Fruit fly (Drosophila melanogaster): ENCODE results near the gene Zmynd10.

Gene Zmynd10

DNA sequence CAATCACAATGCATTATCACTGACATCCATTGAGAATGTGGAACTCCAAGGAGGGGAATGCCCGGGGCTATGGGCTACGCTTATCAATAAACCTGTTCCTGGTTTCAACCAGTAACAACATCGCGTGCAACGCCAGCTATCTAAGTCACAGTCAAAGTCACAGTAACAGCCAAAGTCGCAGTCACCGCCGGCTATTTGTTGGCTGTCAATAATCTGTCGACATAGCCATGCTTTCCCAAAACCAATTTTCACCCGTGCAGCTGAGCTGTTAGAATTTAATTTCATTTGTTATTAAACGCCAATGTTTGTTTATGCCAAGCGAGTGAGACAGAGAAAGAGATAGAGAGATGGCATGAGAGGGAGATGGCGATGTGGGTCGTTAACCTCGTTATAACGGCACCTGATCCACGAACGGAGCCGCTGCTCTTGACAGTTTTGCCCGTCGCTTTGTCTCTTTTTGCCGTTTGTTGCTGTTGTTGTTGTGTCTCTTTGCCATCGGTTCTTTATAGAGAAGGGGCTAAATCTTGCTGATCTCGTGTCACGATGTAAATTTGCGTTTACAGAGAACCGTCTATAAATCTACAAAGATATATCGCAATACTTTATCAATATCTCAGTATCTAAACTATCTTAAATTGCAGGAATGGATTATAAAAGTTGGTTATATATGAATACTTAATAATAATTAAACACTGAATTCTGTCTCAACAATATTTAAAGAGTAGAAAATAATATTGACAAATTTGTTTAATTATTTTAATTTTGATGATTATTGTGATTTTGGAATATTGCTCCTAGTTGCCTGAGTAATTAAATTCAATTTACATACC is 6.1 kb upstream of the Zmynd10 start (continued):
- TF ChIP-seq danr (GFP tag; IDR thresholded peaks at IDR 0.05), result no peak
- TF ChIP-seq CG32767 (GFP tag; IDR thresholded peaks at IDR 0.05), result no peak
- no peak for TF ChIP-seq CG6683 (GFP tag; optimal IDR thresholded peaks at IDR 0.05)
- TF ChIP-seq CG30020 (tag; optimal IDR thresholded peaks at IDR 0.05), result no peak
- TF ChIP-seq CG10431 (GFP tag; optimal IDR thresholded peaks at IDR 0.05), result peak; percentile 33
- TF ChIP-seq Bdp1 (GFP tag; optimal IDR thresholded peaks at IDR 0.05), result no peak
- no peak for TF ChIP-seq pzg (GFP tag; optimal IDR thresholded peaks at IDR 0.05)
- TF ChIP-seq Sox100B (GFP tag; optimal IDR thresholded peaks at IDR 0.05), result peak; percentile 18
- no peak for TF ChIP-seq Nf-YC (tag; optimal IDR thresholded peaks at IDR 0.05)
- TF ChIP-seq D19B (GFP tag; optimal IDR thresholded peaks at IDR 0.05), result no peak
- TF ChIP-seq CG13424 (tag; optimal IDR thresholded peaks at IDR 0.05), result peak; percentile 10
- no peak for TF ChIP-seq bowl (GFP tag; IDR thresholded peaks at IDR 0.05)
- TF ChIP-seq ftz-f1 (GFP tag; optimal IDR thresholded peaks at IDR 0.05), result no peak
- TF ChIP-seq tio (GFP tag; optimal IDR thresholded peaks at IDR 0.05), result peak; percentile 9
- TF ChIP-seq ATbp (GFP tag; optimal IDR thresholded peaks at IDR 0.05), result peak; percentile 32
- TF ChIP-seq CG9817 (tag; optimal IDR thresholded peaks at IDR 0.05), result no peak
- peak; percentile 15 for TF ChIP-seq pros (GFP tag; optimal IDR thresholded peaks at IDR 0.05)
- TF ChIP-seq onecut (GFP tag; IDR thresholded peaks at IDR 0.05), result 0 out of 2 replicates have a peak, but pooled peaks have one; percentile 24
- peak; percentile 63 for TF ChIP-seq HLHmδ (GFP tag; optimal IDR thresholded peaks at IDR 0.05)
- 0 out of 3 replicates have a peak, but pooled peaks have one; percentile 18 for TF ChIP-seq zen2 (GFP tag; IDR thresholded peaks at IDR 0.05; ENCODE audit: partially characterized antibody)
- no peak for TF ChIP-seq fru (optimal IDR thresholded peaks at IDR 0.05)
- TF ChIP-seq CG6765 (GFP tag; optimal IDR thresholded peaks at IDR 0.05), result no peak
- TF ChIP-seq gsb-n (tag; optimal IDR thresholded peaks at IDR 0.05), result peak; percentile 68
- no peak for TF ChIP-seq gsb (GFP tag; IDR thresholded peaks at IDR 0.05)
- no peak for TF ChIP-seq caup (GFP tag; optimal IDR thresholded peaks at IDR 0.05; ENCODE audit: severe bottlenecking)
- TF ChIP-seq CG8359 (GFP tag; optimal IDR thresholded peaks at IDR 0.05; ENCODE audit: borderline replicate concordance), result no peak
- TF ChIP-seq CG31224 (GFP tag; IDR thresholded peaks at IDR 0.05), result no peak
- TF ChIP-seq so (GFP tag; IDR thresholded peaks at IDR 0.05), result no peak
- TF ChIP-seq corto (GFP tag; optimal IDR thresholded peaks at IDR 0.05), result no peak
- peak; percentile 69 for TF ChIP-seq CG7745 (tag; optimal IDR thresholded peaks at IDR 0.05)
- peak; percentile 42 for TF ChIP-seq stwl (tag; optimal IDR thresholded peaks at IDR 0.05)
- TF ChIP-seq CG8290 (GFP tag; optimal IDR thresholded peaks at IDR 0.05), result no peak
- TF ChIP-seq CG8290 (tag; optimal IDR thresholded peaks at IDR 0.05), result peak in 1 of 2 experiments; percentile 61
- no peak for TF ChIP-seq lov (optimal IDR thresholded peaks at IDR 0.05)
- no peak; the same call in 2 of the 3 replicates for TF ChIP-seq lov (GFP tag; IDR thresholded peaks at IDR 0.05)
- no peak for TF ChIP-seq CG5180 (GFP tag; optimal IDR thresholded peaks at IDR 0.05)
- TF ChIP-seq ttk (GFP tag; IDR thresholded peaks at IDR 0.05), result no peak
- TF ChIP-seq stc (GFP tag; IDR thresholded peaks at IDR 0.05), result no peak
- TF ChIP-seq CG7839 (tag; optimal IDR thresholded peaks at IDR 0.05), result peak; percentile 42
- TF ChIP-seq slou (GFP tag; optimal IDR thresholded peaks at IDR 0.05), result no peak
- peak; percentile 5 for TF ChIP-seq CG33557 (GFP tag; optimal IDR thresholded peaks at IDR 0.05)
- TF ChIP-seq CG30403 (GFP tag; optimal IDR thresholded peaks at IDR 0.05), result peak; percentile 15
- TF ChIP-seq CG17612 (GFP tag; IDR thresholded peaks at IDR 0.05), result no peak
- TF ChIP-seq NfI (GFP tag; optimal IDR thresholded peaks at IDR 0.05), result no peak
- TF ChIP-seq CG11093 (GFP tag; IDR thresholded peaks at IDR 0.05), result no peak
- peak in 1 of 3 experiments; percentile 75 for TF ChIP-seq lola (GFP tag; optimal IDR thresholded peaks at IDR 0.05)
- TF ChIP-seq CG4424 (GFP tag; optimal IDR thresholded peaks at IDR 0.05), result peak; percentile 22
- no peak for TF ChIP-seq klu (GFP tag; IDR thresholded peaks at IDR 0.05)
- TF ChIP-seq Awh (GFP tag; IDR thresholded peaks at IDR 0.05), result no peak
